Worm (Caenorhabditis elegans) whole organism, young adult: Measurements from ENCODE around the gene ttr-27.

Experiments used
- mes-4 ChIP-seq: sonication (generic microtip); optimal IDR thresholded peaks from 2 replicates; lab custom pipeline; 2016; ENCODE audit warnings: missing genotype, missing genetic modification characterization, missing compliant biosample characterization
- pha-4 ChIP-seq: fragments of 150-350 bp; sonication (generic microtip); optimal IDR thresholded peaks from 2 replicates; lab custom pipeline; 2014; ENCODE audit warnings: missing biosample characterization, missing genetic modification reagents, missing genetic modification characterization

DNA sequence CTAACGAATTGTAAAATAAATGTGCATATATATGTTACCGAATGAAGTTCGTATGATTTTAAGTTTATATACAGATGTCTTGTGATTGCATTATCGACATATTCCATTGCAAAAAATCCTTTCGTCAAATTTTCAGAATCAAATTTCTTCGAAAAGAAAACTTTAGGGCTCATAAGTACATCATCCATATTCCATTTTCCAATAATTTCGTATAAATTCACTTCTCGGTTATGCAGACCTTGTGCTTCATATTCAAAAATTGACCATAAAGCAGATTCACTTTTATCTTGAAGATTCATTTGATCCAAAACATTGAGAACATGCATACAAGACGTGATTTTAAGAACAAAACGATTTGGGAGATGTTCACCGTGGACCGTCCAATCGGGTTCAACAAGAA is 39.5 kb upstream of the ttr-27 start:
- TF ChIP-seq pha-4 (tag; lab: Kevin White, UChicago) (no peak), mes-4 (tag; lab: Kevin White, UChicago) (no peak)
